1 worm cellular context compared by ENCODE assay signal in the genomic region with DNA sequence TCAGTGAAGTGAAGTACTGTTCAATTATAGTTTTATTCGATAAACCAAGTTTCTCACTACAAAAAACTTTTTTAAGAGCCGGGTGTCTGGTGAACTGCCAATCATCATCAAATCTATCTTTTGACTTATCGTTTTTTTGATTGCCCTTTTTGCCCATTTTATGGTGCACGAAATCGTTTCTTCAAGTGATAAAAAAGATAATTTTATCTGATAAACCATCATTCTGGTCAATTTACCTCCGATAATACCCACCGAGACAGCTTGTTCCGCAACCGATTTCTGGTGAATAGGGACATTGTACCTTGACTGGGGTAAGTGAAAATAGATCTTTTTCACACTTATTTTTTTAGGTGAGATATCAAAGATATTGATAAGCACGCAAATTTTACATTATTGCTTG.
TF ChIP-seq lines count a peak whose summit lies in the region.

Gene K08H2.10 (plus strand): TSS at position 230 of the 400 bp plus-strand sequence.

TF ChIP-seq in whole organism, L4 larva, 104 proteins besides CTCF, POLR2A, EP300 and RAD21 (continued from another document):
- TF ChIP-seq skn-1 (tag; optimal IDR thresholded peaks at IDR 0.05; lab: Kevin White, UChicago) (no peak), pqm-1 (tag; optimal IDR thresholded peaks at IDR 0.05; lab: Kevin White, UChicago) (peak; percentile 88), daf-16 (GFP tag; optimal IDR thresholded peaks at IDR 0.05; lab: Kevin White, UChicago) (peak in 1 of 2 experiments; percentile 28), daf-16 (tag; optimal IDR thresholded peaks at IDR 0.05; lab: Kevin White, UChicago) (peak; percentile 39), gei-8 (GFP tag; optimal IDR thresholded peaks at IDR 0.05; lab: Kevin White, UChicago) (no peak), nhr-77 (tag; optimal IDR thresholded peaks at IDR 0.05; lab: Kevin White, UChicago) (peak; percentile 35), lin-1 (GFP tag; IDR thresholded peaks at IDR 0.05; lab: Robert Waterston, UW) (0 out of 2 replicates have a peak, but pooled peaks have one; percentile 31), dve-1 (tag; optimal IDR thresholded peaks at IDR 0.05; lab: Kevin White, UChicago; ENCODE audit: insufficient read depth) (peak; percentile 55)
